Worm (Caenorhabditis elegans) whole organism, midembryonic: ENCODE data around the gene cyp-29A2.

Source experiments
- T22C8.4 ChIP-seq: fragments of 200-800 bp; sonication (Bioruptor generic); IDR thresholded peaks from 2 replicates; pipeline ENCODE4 v1.3.6; 2022; ENCODE audit warnings: missing genetic modification characterization, missing compliant biosample characterization
- cog-1 ChIP-seq: sonication (generic microtip); optimal IDR thresholded peaks from 2 replicates; lab custom pipeline; 2016; ENCODE audit warnings: missing genetic modification characterization, missing compliant biosample characterization
- flt-1 ChIP-seq: fragments of 200-800 bp; sonication (Bioruptor generic); IDR thresholded peaks from 2 replicates; pipeline ENCODE4 v1.3.6; 2022; ENCODE audit warnings: missing genetic modification characterization, missing compliant biosample characterization
- klf-2 ChIP-seq: fragments of 200-800 bp; sonication (Bioruptor generic); conservative IDR thresholded peaks from 2 replicates; pipeline ENCODE4 v1.3.6; 2022; ENCODE audit warnings: missing genetic modification reagents, missing genetic modification characterization, missing compliant biosample characterization
- med-1 ChIP-seq: sonication (generic microtip); optimal IDR thresholded peaks from 2 replicates; lab custom pipeline; 2017; ENCODE audit warnings: missing genetic modification characterization, mild to moderate bottlenecking, missing compliant biosample characterization, antibody characterized with exemption, missing genetic modification reagents; ENCODE audit not compliant: insufficient read depth
- ref-1 ChIP-seq: fragments of 200-800 bp; sonication (Bioruptor generic); conservative IDR thresholded peaks from 2 replicates; pipeline ENCODE4 v1.3.6; 2022; ENCODE audit warnings: missing genetic modification reagents, missing genetic modification characterization, missing compliant biosample characterization
- tab-1 ChIP-seq: fragments of 200-800 bp; sonication (Bioruptor generic); IDR thresholded peaks from 2 replicates; pipeline ENCODE4 v1.3.6; 2022; ENCODE audit warnings: missing genetic modification characterization, missing compliant biosample characterization
- ztf-23 ChIP-seq: fragments of 200-800 bp; sonication (Bioruptor generic); IDR thresholded peaks from 2 replicates; pipeline ENCODE4 v1.3.6; 2022; ENCODE audit warnings: missing genetic modification reagents, missing genetic modification characterization, missing compliant biosample characterization
- ztf-29 ChIP-seq: fragments of 200-800 bp; sonication (Bioruptor generic); IDR thresholded peaks from 2 replicates; pipeline ENCODE4 v1.3.6; 2022; ENCODE audit warnings: missing genetic modification reagents, missing genetic modification characterization, missing compliant biosample characterization

DNA sequence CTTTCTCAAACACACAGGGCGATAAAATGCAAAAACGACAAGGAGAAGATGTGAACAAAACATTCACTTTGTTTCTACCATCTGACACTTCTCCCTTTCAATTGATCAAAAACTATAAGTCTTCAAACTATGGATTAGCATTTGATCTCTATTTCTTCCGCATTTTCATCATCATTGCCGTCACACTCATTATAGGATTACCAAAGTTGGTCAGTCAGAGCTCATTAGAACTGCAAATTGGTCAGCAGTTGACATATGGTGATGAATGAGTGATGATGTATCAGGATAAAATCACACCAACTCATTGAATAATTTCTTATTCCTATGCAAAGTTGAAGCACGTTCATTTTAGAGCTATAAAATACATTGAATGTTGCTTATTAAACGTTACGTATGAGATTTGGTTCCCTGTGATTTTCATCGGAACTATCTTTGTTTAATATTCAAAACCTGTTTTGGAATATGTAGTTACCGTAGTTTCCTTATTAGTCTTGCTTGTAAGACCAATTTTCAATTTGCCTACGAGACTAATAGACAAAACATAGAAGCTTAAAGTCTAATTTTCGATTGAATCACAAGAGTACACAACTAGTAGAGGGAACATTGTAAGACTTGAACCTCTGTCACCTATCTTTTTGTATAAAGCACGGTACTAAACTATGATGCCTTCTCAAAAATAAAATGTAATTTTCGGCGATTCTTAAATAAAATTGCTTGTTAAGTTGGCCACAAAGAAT, 7.8 kb upstream of the cyp-29A2 start:
- TF ChIP-seq ztf-29 (no peak), ref-1 (no peak), ztf-23 (no peak), flt-1 (GFP tag; lab: Robert Waterston, UW) (no peak), cog-1 (tag; lab: Kevin White, UChicago) (no peak), tab-1 (GFP tag; lab: Robert Waterston, UW) (no peak), klf-2 (GFP tag; lab: Robert Waterston, UW) (no peak), med-1 (GFP tag; lab: Kevin White, UChicago) (no peak), T22C8.4 (GFP tag; lab: Robert Waterston, UW) (no peak)
